Worm (Caenorhabditis elegans) whole organism, mixed stage, embryonic: ENCODE results near the gene deg-1.

Source experiments
- bed-3 ChIP-seq: fragments of 200-800 bp; sonication (Bioruptor generic); optimal IDR thresholded peaks from 3 replicates; lab custom pipeline; 2018; ENCODE audit warnings: mild to moderate bottlenecking, missing genetic modification characterization, moderate library complexity, missing compliant biosample characterization
- elt-3 ChIP-seq: fragments of 150-350 bp; optimal IDR thresholded peaks from 2 replicates; lab custom pipeline; 2014; ENCODE audit warnings: missing biosample characterization, missing genetic modification characterization
- lsy-2 ChIP-seq: fragments of 150-350 bp; optimal IDR thresholded peaks from 2 replicates; lab custom pipeline; 2014; ENCODE audit warnings: missing biosample characterization, missing genetic modification characterization
- nhr-237 ChIP-seq: fragments of 150-350 bp; optimal IDR thresholded peaks from 2 replicates; lab custom pipeline; 2014; ENCODE audit warnings: missing biosample characterization, missing genetic modification characterization
- snpc-4 ChIP-seq: fragments of 150-350 bp; optimal IDR thresholded peaks from 2 replicates; lab custom pipeline; 2014; ENCODE audit warnings: missing biosample characterization, missing genetic modification characterization
- unc-39 ChIP-seq: fragments of 150-350 bp; optimal IDR thresholded peaks from 2 replicates; lab custom pipeline; 2014; ENCODE audit warnings: missing biosample characterization, missing genetic modification characterization
- unc-62 ChIP-seq: fragments of 150-350 bp; optimal IDR thresholded peaks from 2 replicates; lab custom pipeline; 2014; ENCODE audit warnings: missing biosample characterization, missing genetic modification reagents, missing genetic modification characterization

- TF ChIP-seq nhr-237 (tag; lab: Kevin White, UChicago) (no peak), unc-62 (GFP tag; lab: Kevin White, UChicago) (no peak), snpc-4 (tag; lab: Kevin White, UChicago) (no peak), lsy-2 (tag; lab: Kevin White, UChicago) (no peak), elt-3 (no peak), bed-3 (GFP tag; lab: Kevin White, UChicago) (no peak), unc-39 (no peak)
Measured at ce11 chrX:7707031-7707430, 45.8 kb upstream of the deg-1 start, which contains the start of gene kvs-1.
